Worm (Caenorhabditis elegans) whole organism, late embryonic: ENCODE results near the gene cest-33.

ENCODE experiments used
- C08G9.2 ChIP-seq: sonication (generic microtip); optimal IDR thresholded peaks from 2 replicates; lab custom pipeline; 2016; ENCODE audit warnings: mild to moderate bottlenecking, missing genetic modification characterization, moderate library complexity, missing compliant biosample characterization
- C38D4.7 ChIP-seq: fragments of 200-800 bp; sonication (Bioruptor generic); optimal IDR thresholded peaks from 2 replicates; lab custom pipeline; 2018; ENCODE audit warnings: mild to moderate bottlenecking, missing genetic modification characterization, moderate library complexity, missing compliant biosample characterization
- T23F11.4 ChIP-seq: fragments of 200-800 bp; sonication (Bioruptor generic); optimal IDR thresholded peaks from 2 replicates; lab custom pipeline; 2018; ENCODE audit warnings: mild to moderate bottlenecking, missing genetic modification characterization, missing compliant biosample characterization
- ceh-19 ChIP-seq: fragments of 200-800 bp; sonication (Bioruptor generic); optimal IDR thresholded peaks from 2 replicates; lab custom pipeline; 2018; ENCODE audit warnings: mild to moderate bottlenecking, missing genetic modification characterization, missing compliant biosample characterization
- ceh-2 ChIP-seq: sonication (generic microtip); optimal IDR thresholded peaks from 2 replicates; lab custom pipeline; 2016; ENCODE audit warnings: missing genotype, missing genetic modification characterization, missing compliant biosample characterization
- ceh-22 ChIP-seq: sonication (generic microtip); optimal IDR thresholded peaks from 2 replicates; lab custom pipeline; 2017; ENCODE audit warnings: missing biosample characterization, missing genetic modification characterization
- ceh-31 ChIP-seq: sonication (generic microtip); optimal IDR thresholded peaks from 2 replicates; lab custom pipeline; 2016; ENCODE audit warnings: missing genetic modification characterization, missing compliant biosample characterization
- ceh-45 ChIP-seq: fragments of 200-800 bp; sonication (Bioruptor generic); IDR thresholded peaks from 2 replicates; pipeline ENCODE4 v1.3.6; 2022; ENCODE audit warnings: missing genetic modification reagents, missing genetic modification characterization, missing compliant biosample characterization
- ceh-48 ChIP-seq: sonication (generic microtip); optimal IDR thresholded peaks from 2 replicates; lab custom pipeline; 2016; ENCODE audit warnings: missing genetic modification characterization, inconsistent platforms, missing compliant biosample characterization
- che-1 ChIP-seq: sonication (generic microtip); optimal IDR thresholded peaks from 2 replicates; lab custom pipeline; 2016; ENCODE audit warnings: mild to moderate bottlenecking, missing genetic modification characterization, missing compliant biosample characterization
- ets-4 ChIP-seq: sonication (generic microtip); optimal IDR thresholded peaks from 2 replicates; lab custom pipeline; 2016; ENCODE audit warnings: missing genetic modification characterization, missing compliant biosample characterization
- eyg-1 ChIP-seq: sonication (generic microtip); optimal IDR thresholded peaks from 2 replicates; lab custom pipeline; 2016; ENCODE audit warnings: missing genotype, missing genetic modification characterization, missing compliant biosample characterization
- fax-1 ChIP-seq: sonication (generic microtip); optimal IDR thresholded peaks from 2 replicates; lab custom pipeline; 2016; ENCODE audit warnings: missing genotype, missing genetic modification characterization, missing compliant biosample characterization
- fkh-10 ChIP-seq: fragments of 150-350 bp; optimal IDR thresholded peaks from 2 replicates; lab custom pipeline; 2014; ENCODE audit warnings: missing biosample characterization, missing genetic modification reagents, missing genetic modification characterization
- gmeb-2 ChIP-seq: sonication (generic microtip); optimal IDR thresholded peaks from 2 replicates; lab custom pipeline; 2016; ENCODE audit warnings: missing genetic modification characterization, inconsistent platforms, missing compliant biosample characterization
- hlh-13 ChIP-seq: fragments of 200-800 bp; sonication (Bioruptor generic); optimal IDR thresholded peaks from 2 replicates; lab custom pipeline; 2018; ENCODE audit warnings: mild to moderate bottlenecking, missing genetic modification characterization, missing compliant biosample characterization
- hlh-15 ChIP-seq: sonication (generic microtip); optimal IDR thresholded peaks from 2 replicates; lab custom pipeline; 2016; ENCODE audit warnings: missing genetic modification characterization, missing compliant biosample characterization
- lim-6 ChIP-seq: sonication (generic microtip); optimal IDR thresholded peaks from 2 replicates; lab custom pipeline; 2016; ENCODE audit warnings: missing genetic modification characterization, missing compliant biosample characterization
- lin-11 ChIP-seq: fragments of 200-800 bp; sonication (Bioruptor generic); optimal IDR thresholded peaks from 2 replicates; lab custom pipeline; 2018; ENCODE audit warnings: mild to moderate bottlenecking, missing genetic modification characterization, missing compliant biosample characterization
- madf-2 ChIP-seq: sonication (generic microtip); optimal IDR thresholded peaks from 2 replicates; lab custom pipeline; 2017; ENCODE audit warnings: missing genetic modification characterization, missing compliant biosample characterization
- mec-3 ChIP-seq: sonication (generic microtip); optimal IDR thresholded peaks from 2 replicates; lab custom pipeline; 2016; ENCODE audit warnings: borderline replicate concordance, missing genetic modification characterization, missing compliant biosample characterization
- nhr-232 ChIP-seq: sonication (generic microtip); optimal IDR thresholded peaks from 2 replicates; lab custom pipeline; 2016; ENCODE audit warnings: missing genetic modification characterization, missing compliant biosample characterization
- npax-4 ChIP-seq: sonication (generic microtip); optimal IDR thresholded peaks from 2 replicates; lab custom pipeline; 2016; ENCODE audit warnings: missing genetic modification characterization, missing compliant biosample characterization
- odd-2 ChIP-seq: sonication (generic microtip); optimal IDR thresholded peaks from 2 replicates; lab custom pipeline; 2017; ENCODE audit warnings: antibody characterized with exemption, mild to moderate bottlenecking, missing genetic modification characterization, missing compliant biosample characterization
- pag-3 ChIP-seq: sonication (generic microtip); optimal IDR thresholded peaks from 2 replicates; lab custom pipeline; 2016; ENCODE audit warnings: missing compliant biosample characterization, missing genetic modification characterization, borderline replicate concordance
- pat-9 ChIP-seq: fragments of 200-800 bp; sonication (Bioruptor generic); optimal IDR thresholded peaks from 2 replicates; lab custom pipeline; 2018; ENCODE audit warnings: mild to moderate bottlenecking, missing genetic modification characterization, moderate library complexity, missing compliant biosample characterization
- pqm-1 ChIP-seq: sonication (generic microtip); optimal IDR thresholded peaks from 2 replicates; lab custom pipeline; 2016; ENCODE audit warnings: missing genetic modification characterization, missing compliant biosample characterization
- pros-1 ChIP-seq: fragments of 150-350 bp; optimal IDR thresholded peaks from 2 replicates; lab custom pipeline; 2014; ENCODE audit warnings: missing biosample characterization, missing genetic modification reagents, missing genetic modification characterization
- ref-2 ChIP-seq: sonication (generic microtip); optimal IDR thresholded peaks from 2 replicates; lab custom pipeline; 2016; ENCODE audit warnings: missing genetic modification characterization, missing compliant biosample characterization
- rnt-1 ChIP-seq: sonication (generic microtip); optimal IDR thresholded peaks from 2 replicates; lab custom pipeline; 2016; ENCODE audit warnings: missing genetic modification characterization, missing compliant biosample characterization
- sdc-2 ChIP-seq: sonication (generic microtip); optimal IDR thresholded peaks from 2 replicates; lab custom pipeline; 2016; ENCODE audit warnings: missing genotype, missing genetic modification characterization, missing compliant biosample characterization
- tbx-2 ChIP-seq: sonication (generic microtip); optimal IDR thresholded peaks from 2 replicates; lab custom pipeline; 2016; ENCODE audit warnings: missing genetic modification characterization, missing compliant biosample characterization
- ttx-3 ChIP-seq: sonication (generic microtip); optimal IDR thresholded peaks from 2 replicates; lab custom pipeline; 2016; ENCODE audit warnings: missing genetic modification reagents, missing genetic modification characterization, missing compliant biosample characterization
- unc-3 ChIP-seq, 2 experiments: fragments of 200-800 bp in 1 of 2; sonication (Bioruptor generic) in 1 of 2; sonication (generic microtip) in 1 of 2; conservative IDR thresholded peaks in 1 of 2; optimal IDR thresholded peaks in 1 of 2; 2 replicates each; pipeline versions ENCODE4 v1.3.6 to Lab custom; 2016 to 2022; ENCODE audit warnings: missing compliant biosample characterization in 2 of 2, missing genetic modification characterization in 2 of 2, missing genetic modification reagents in 1 of 2
- unc-42 ChIP-seq: sonication (generic microtip); optimal IDR thresholded peaks from 2 replicates; lab custom pipeline; 2016; ENCODE audit warnings: missing genotype, missing genetic modification characterization, missing compliant biosample characterization
- zip-5 ChIP-seq: sonication (generic microtip); optimal IDR thresholded peaks from 2 replicates; lab custom pipeline; 2016; ENCODE audit warnings: missing genetic modification characterization, missing compliant biosample characterization
- ztf-16 ChIP-seq: sonication (generic microtip); optimal IDR thresholded peaks from 2 replicates; lab custom pipeline; 2017; ENCODE audit warnings: missing genetic modification characterization, missing compliant biosample characterization

cest-33 gene

DNA sequence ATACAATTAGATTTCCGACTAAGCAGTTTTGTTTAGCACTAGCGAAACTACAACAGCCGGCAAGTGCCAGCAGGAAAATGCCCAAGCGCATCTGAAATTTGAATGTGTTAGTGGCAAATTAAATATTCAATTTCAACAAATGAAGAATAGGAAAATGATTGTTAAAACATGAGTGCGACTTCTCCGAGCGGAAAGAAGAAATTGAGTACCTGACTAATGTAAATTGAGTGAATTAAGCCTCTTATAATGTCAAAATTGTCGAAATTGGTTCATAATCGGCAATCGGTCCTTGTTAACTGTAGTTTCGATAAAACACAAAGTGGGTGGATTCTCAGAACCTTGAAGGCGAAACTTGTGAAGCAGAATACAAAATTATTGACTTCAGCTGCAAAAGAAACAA, 34.4 kb upstream of the cest-33 start, which contains the start of gene gfi-1:
TSS of gene gfi-1 (minus strand) at position 101 of the 400 bp plus-strand sequence.
- no peak for TF ChIP-seq ceh-31
- TF ChIP-seq, all 69 proteins: peak for 0

DNA sequence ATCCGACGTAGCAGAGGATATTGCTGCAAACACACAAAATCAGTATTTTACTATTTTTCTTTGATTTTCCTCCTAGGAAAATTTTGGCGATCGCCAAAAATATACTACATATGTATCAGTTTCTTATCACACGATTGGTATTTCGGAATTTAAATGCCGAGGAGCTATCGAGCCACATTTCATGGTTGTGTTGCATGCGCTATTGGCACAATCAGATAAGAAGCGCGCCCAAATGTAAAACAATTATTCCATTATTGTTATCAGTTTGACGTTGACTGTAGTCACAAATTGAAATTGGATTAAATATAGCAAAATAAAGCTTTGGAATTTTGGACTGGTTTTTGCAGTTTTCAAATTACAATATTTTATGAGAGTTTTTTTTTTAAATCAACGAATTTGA, 33.5 kb upstream of the cest-33 start:
- TF ChIP-seq ceh-2 (no peak), ttx-3 (tag; lab: Kevin White, UChicago) (no peak), unc-3 (GFP tag; conservative IDR thresholded peaks at IDR 0.05; lab: Robert Waterston, UW) (no peak), unc-3 (tag; optimal IDR thresholded peaks at IDR 0.05; lab: Kevin White, UChicago) (no peak), mec-3 (tag; lab: Kevin White, UChicago) (no peak), pqm-1 (tag; lab: Kevin White, UChicago) (no peak), sdc-2 (tag; lab: Kevin White, UChicago) (no peak), zip-5 (tag; lab: Kevin White, UChicago) (no peak), hlh-13 (no peak), lim-6 (tag; lab: Kevin White, UChicago) (no peak), madf-2 (tag; lab: Kevin White, UChicago) (no peak), T23F11.4 (GFP tag; lab: Kevin White, UChicago) (no peak), gmeb-2 (no peak), ref-2 (tag; lab: Kevin White, UChicago) (no peak), unc-42 (tag; lab: Kevin White, UChicago) (no peak), npax-4 (no peak), pros-1 (tag; lab: Kevin White, UChicago) (no peak), nhr-232 (tag; lab: Kevin White, UChicago) (no peak), ets-4 (tag; lab: Kevin White, UChicago) (no peak), ceh-45 (GFP tag; lab: Robert Waterston, UW) (no peak), pat-9 (tag; lab: Kevin White, UChicago) (no peak)

DNA sequence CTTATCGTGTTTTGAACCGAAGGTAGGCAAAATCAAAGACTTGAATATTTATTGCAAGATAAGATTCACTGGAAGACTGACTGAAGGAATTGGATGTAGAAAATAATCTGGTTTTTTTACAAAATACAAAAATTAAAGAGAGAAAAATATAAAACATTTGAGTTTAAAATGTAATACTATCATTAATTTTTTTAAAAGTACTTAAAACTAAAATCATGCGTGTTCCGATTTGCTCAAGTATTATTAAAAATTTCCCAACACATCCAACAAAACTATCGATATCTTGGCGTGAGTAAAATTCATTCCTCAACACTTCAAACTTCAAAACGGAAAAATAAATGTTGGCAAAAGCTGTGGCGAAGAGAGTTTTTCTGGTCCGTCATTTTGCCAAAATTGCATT, 24.7 kb upstream of the cest-33 start, which contains the start of gene F57F4.1:
TSS of gene F57F4.1 (plus strand) at position 301 of the 400 bp plus-strand sequence.
- TF ChIP-seq pag-3 (tag; lab: Kevin White, UChicago) (no peak), sdc-2 (tag; lab: Kevin White, UChicago) (no peak), eyg-1 (no peak), unc-3 (GFP tag; conservative IDR thresholded peaks at IDR 0.05; lab: Robert Waterston, UW) (no peak), unc-3 (tag; optimal IDR thresholded peaks at IDR 0.05; lab: Kevin White, UChicago) (no peak), ref-2 (tag; lab: Kevin White, UChicago) (no peak), hlh-13 (no peak), pros-1 (tag; lab: Kevin White, UChicago) (no peak), ceh-48 (tag; lab: Kevin White, UChicago) (no peak), rnt-1 (no peak), pqm-1 (tag; lab: Kevin White, UChicago) (no peak), tbx-2 (tag; lab: Kevin White, UChicago) (no peak), ztf-16 (tag; lab: Kevin White, UChicago) (no peak), ceh-19 (GFP tag; lab: Kevin White, UChicago) (no peak)

DNA sequence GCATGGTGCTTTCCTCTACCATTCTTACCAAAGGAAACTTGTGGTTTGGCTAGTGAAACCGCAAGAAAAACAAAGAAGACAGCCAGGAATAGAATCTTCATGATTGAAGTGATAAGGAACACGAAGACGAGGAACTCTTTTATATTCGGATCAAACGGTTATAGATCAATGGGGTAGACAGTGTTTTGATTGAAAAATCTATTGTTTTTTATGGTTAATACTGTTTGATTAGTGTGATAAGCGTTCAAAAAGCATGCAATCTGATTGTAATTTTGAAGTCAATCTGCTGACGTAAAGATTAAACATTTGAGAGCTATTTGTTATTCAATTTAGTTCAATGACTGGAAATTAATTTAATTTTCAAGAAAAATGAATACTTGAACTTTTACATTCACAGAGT, 24.2 kb upstream of the cest-33 start, which contains the start of gene F57F4.2:
TSS of gene F57F4.2 (minus strand) at position 101 of the 400 bp plus-strand sequence.
- TF ChIP-seq hlh-15 (tag; lab: Kevin White, UChicago) (no peak), C38D4.7 (GFP tag; lab: Kevin White, UChicago) (no peak)

DNA sequence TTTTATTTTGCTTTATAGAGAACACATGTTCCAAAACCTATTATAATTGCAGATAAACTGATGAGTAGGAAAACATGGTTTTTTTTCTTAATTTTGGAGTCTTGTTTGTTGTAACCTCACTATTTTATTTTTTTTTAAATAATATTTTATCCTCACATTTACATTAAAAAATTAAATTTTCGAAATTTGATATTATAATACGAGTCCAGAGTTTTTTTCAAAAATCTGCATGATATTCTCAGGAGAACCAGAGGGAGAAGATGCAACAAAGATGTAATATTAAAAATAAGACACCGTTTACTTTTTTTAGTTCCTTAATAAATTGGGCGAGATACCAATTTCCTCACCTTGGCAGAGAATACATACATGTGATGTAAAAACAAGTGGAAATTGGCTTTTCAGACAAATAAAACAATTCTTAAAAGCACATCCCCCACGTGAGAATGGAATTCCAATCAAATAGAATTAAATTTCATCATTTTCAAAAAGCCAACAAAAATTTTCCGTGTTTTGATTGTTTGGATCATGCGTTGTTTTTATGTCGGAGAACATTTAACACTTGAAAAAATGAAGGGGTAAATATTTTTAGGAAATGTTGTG, 20.3 kb upstream of the cest-33 start:
- TF ChIP-seq ceh-22 (tag; lab: Kevin White, UChicago) (no peak), ttx-3 (tag; lab: Kevin White, UChicago) (no peak), lin-11 (no peak), C08G9.2 (no peak), odd-2 (no peak), hlh-15 (tag; lab: Kevin White, UChicago) (no peak), ceh-2 (no peak), che-1 (tag; lab: Kevin White, UChicago) (no peak), madf-2 (tag; lab: Kevin White, UChicago) (no peak), ets-4 (tag; lab: Kevin White, UChicago) (no peak), fkh-10 (GFP tag; lab: Kevin White, UChicago) (no peak), fax-1 (tag; lab: Kevin White, UChicago) (no peak), nhr-232 (tag; lab: Kevin White, UChicago) (no peak)
